Worm (Caenorhabditis elegans) whole organism, L2 larva: ENCODE data around the gene irld-1.
"Not testable (repeated sequence)": the region's sequence is repeated elsewhere in the genome, so short reads cannot be mapped to it uniquely, and the experiment has no call there.

Source experiments
- F13H6.1 ChIP-seq: sonication (generic microtip); optimal IDR thresholded peaks from 2 replicates; lab custom pipeline; 2016; ENCODE audit warnings: missing genetic modification characterization, missing compliant biosample characterization
- R02D3.7 ChIP-seq: fragments of 150-350 bp; optimal IDR thresholded peaks from 2 replicates; lab custom pipeline; 2014; ENCODE audit warnings: missing biosample characterization, missing genetic modification characterization
- Y55F3AM.14 ChIP-seq: fragments of 200-800 bp; sonication (Bioruptor generic); optimal IDR thresholded peaks from 2 replicates; lab custom pipeline; 2018; ENCODE audit warnings: mild to moderate bottlenecking, missing genetic modification characterization, missing compliant biosample characterization
- ZK546.5 ChIP-seq: sonication (generic microtip); optimal IDR thresholded peaks from 2 replicates; lab custom pipeline; 2017; ENCODE audit warnings: missing biosample characterization, missing genetic modification characterization
- alr-1 ChIP-seq: fragments of 150-350 bp; optimal IDR thresholded peaks from 2 replicates; lab custom pipeline; 2014; ENCODE audit warnings: missing biosample characterization, missing genetic modification characterization
- aly-2 ChIP-seq: fragments of 150-350 bp; optimal IDR thresholded peaks from 2 replicates; lab custom pipeline; 2014; ENCODE audit warnings: missing biosample characterization, missing genetic modification characterization
- ama-1 ChIP-seq: fragments of 150-350 bp; optimal IDR thresholded peaks from 2 replicates; lab custom pipeline; 2018; ENCODE audit warnings: inconsistent platforms
- blmp-1 ChIP-seq: sonication (generic microtip); optimal IDR thresholded peaks from 2 replicates; lab custom pipeline; 2017; ENCODE audit warnings: missing genetic modification characterization, mild to moderate bottlenecking, missing compliant biosample characterization, antibody characterized with exemption, moderate library complexity; ENCODE audit not compliant: insufficient read depth
- ceh-16 ChIP-seq: fragments of 150-350 bp; optimal IDR thresholded peaks from 2 replicates; lab custom pipeline; 2014; ENCODE audit warnings: missing biosample characterization, missing genetic modification characterization
- ceh-82 ChIP-seq: fragments of 150-350 bp; optimal IDR thresholded peaks from 2 replicates; lab custom pipeline; 2014; ENCODE audit warnings: missing biosample characterization, missing genetic modification characterization
- crh-2 ChIP-seq: sonication (generic microtip); optimal IDR thresholded peaks from 2 replicates; lab custom pipeline; 2017; ENCODE audit warnings: missing biosample characterization, missing genetic modification characterization
- dmd-4 ChIP-seq: sonication (generic microtip); optimal IDR thresholded peaks from 2 replicates; lab custom pipeline; 2017; ENCODE audit warnings: missing biosample characterization, missing genetic modification characterization
- egl-27 ChIP-seq: sonication (generic microtip); optimal IDR thresholded peaks from 3 replicates; lab custom pipeline; 2017; ENCODE audit warnings: missing biosample characterization, missing genetic modification reagents, missing genetic modification characterization
- elt-1 ChIP-seq: fragments of 150-350 bp; optimal IDR thresholded peaks from 2 replicates; lab custom pipeline; 2014; ENCODE audit warnings: missing biosample characterization, missing genetic modification characterization
- fos-1 ChIP-seq: fragments of 150-350 bp; optimal IDR thresholded peaks from 2 replicates; lab custom pipeline; 2014; ENCODE audit warnings: missing biosample characterization, missing genetic modification characterization
- gmeb-1 ChIP-seq: fragments of 150-350 bp; optimal IDR thresholded peaks from 2 replicates; lab custom pipeline; 2014; ENCODE audit warnings: missing biosample characterization, missing genetic modification characterization
- lin-11 ChIP-seq: fragments of 150-350 bp; sonication (generic microtip); optimal IDR thresholded peaks from 2 replicates; lab custom pipeline; 2014; ENCODE audit warnings: missing biosample characterization, missing genetic modification characterization, inconsistent platforms, mixed read lengths
- lin-13 ChIP-seq: fragments of 150-350 bp; optimal IDR thresholded peaks from 2 replicates; lab custom pipeline; 2014; ENCODE audit warnings: missing biosample characterization, missing genetic modification reagents, missing genetic modification characterization
- lin-39 ChIP-seq: fragments of 150-350 bp; optimal IDR thresholded peaks from 2 replicates; lab custom pipeline; 2014; ENCODE audit warnings: missing biosample characterization, missing genetic modification reagents, missing genetic modification characterization
- mab-5 ChIP-seq: fragments of 150-350 bp; optimal IDR thresholded peaks from 2 replicates; lab custom pipeline; 2014; ENCODE audit warnings: missing biosample characterization, missing genetic modification characterization
- mbf-1 ChIP-seq: sonication (generic microtip); optimal IDR thresholded peaks from 2 replicates; lab custom pipeline; 2017; ENCODE audit warnings: missing biosample characterization, missing genetic modification characterization
- mdl-1 ChIP-seq, 2 experiments: fragments of 150-350 bp in 1 of 2; sonication (generic microtip) in 1 of 2; optimal IDR thresholded peaks; 2 replicates each; lab custom pipeline; 2017; ENCODE audit warnings: missing biosample characterization in 2 of 2, missing genetic modification characterization in 2 of 2
- nhr-10 ChIP-seq: sonication (generic microtip); optimal IDR thresholded peaks from 2 replicates; lab custom pipeline; 2017; ENCODE audit warnings: missing biosample characterization, missing genetic modification characterization
- nhr-11 ChIP-seq: fragments of 150-350 bp; optimal IDR thresholded peaks from 2 replicates; lab custom pipeline; 2014; ENCODE audit warnings: missing biosample characterization, missing genetic modification characterization
- nhr-129 ChIP-seq: fragments of 150-350 bp; optimal IDR thresholded peaks from 2 replicates; lab custom pipeline; 2014; ENCODE audit warnings: missing biosample characterization, missing genetic modification characterization
- nhr-23 ChIP-seq: fragments of 150-350 bp; optimal IDR thresholded peaks from 2 replicates; lab custom pipeline; 2014; ENCODE audit warnings: missing biosample characterization, missing genetic modification reagents, missing genetic modification characterization
- nhr-237 ChIP-seq: fragments of 150-350 bp; optimal IDR thresholded peaks from 2 replicates; lab custom pipeline; 2014; ENCODE audit warnings: missing biosample characterization, missing genetic modification characterization
- nhr-25 ChIP-seq: fragments of 150-350 bp; sonication (generic microtip); optimal IDR thresholded peaks from 3 replicates; lab custom pipeline; 2014; ENCODE audit warnings: missing biosample characterization, missing genetic modification characterization
- nhr-6 ChIP-seq: fragments of 150-350 bp; optimal IDR thresholded peaks from 2 replicates; lab custom pipeline; 2014; ENCODE audit warnings: missing biosample characterization, missing genetic modification characterization
- nhr-77 ChIP-seq: fragments of 150-350 bp; optimal IDR thresholded peaks from 2 replicates; lab custom pipeline; 2014; ENCODE audit warnings: missing biosample characterization, missing genetic modification characterization
- peb-1 ChIP-seq: fragments of 150-350 bp; optimal IDR thresholded peaks from 2 replicates; lab custom pipeline; 2014; ENCODE audit warnings: missing biosample characterization, missing genetic modification characterization
- skn-1 ChIP-seq: sonication (generic microtip); optimal IDR thresholded peaks from 2 replicates; lab custom pipeline; 2017; ENCODE audit warnings: missing biosample characterization, missing genetic modification characterization
- snpc-4 ChIP-seq: fragments of 150-350 bp; optimal IDR thresholded peaks from 2 replicates; lab custom pipeline; 2014; ENCODE audit warnings: missing biosample characterization, missing genetic modification characterization
- unc-62 ChIP-seq: fragments of 150-350 bp; optimal IDR thresholded peaks from 2 replicates; lab custom pipeline; 2014; ENCODE audit warnings: missing biosample characterization, missing genetic modification reagents, missing genetic modification characterization
- zag-1 ChIP-seq: fragments of 150-350 bp; optimal IDR thresholded peaks from 2 replicates; lab custom pipeline; 2014; ENCODE audit warnings: missing biosample characterization, missing genetic modification characterization
- ztf-1 ChIP-seq: fragments of 200-800 bp; sonication (Bioruptor generic); conservative IDR thresholded peaks from 2 replicates; pipeline ENCODE4 v1.3.6; 2022; ENCODE audit warnings: missing genetic modification characterization, missing compliant biosample characterization
- ztf-11 ChIP-seq: sonication (generic microtip); optimal IDR thresholded peaks from 2 replicates; lab custom pipeline; 2017; ENCODE audit warnings: missing biosample characterization, missing genetic modification characterization
- ztf-4 ChIP-seq: fragments of 150-350 bp; optimal IDR thresholded peaks from 2 replicates; lab custom pipeline; 2014; ENCODE audit warnings: missing biosample characterization, missing genetic modification characterization

The irld-1 gene

ce11 chrV:4336462-4336861 is at the start of gene irld-1:
irld-1 (plus strand) TSS chrV:4336762.
- TF ChIP-seq mab-5; ztf-4 (tag; lab: Kevin White, UChicago); nhr-11 (tag; lab: Kevin White, UChicago): not testable (repeated sequence)

- not testable (repeated sequence) for TF ChIP-seq ZK546.5 (tag; lab: Kevin White, UChicago); mdl-1 (tag; optimal IDR thresholded peaks at IDR 0.05; lab: Kevin White, UChicago); lin-11 (tag; lab: Kevin White, UChicago)
Measured at ce11 chrV:4290093-4290492, 46.5 kb upstream of the irld-1 start, which contains the start of gene srh-193. srh-193 (minus strand) TSS chrV:4290193.

- TF ChIP-seq skn-1 (tag; lab: Kevin White, UChicago); crh-2 (tag; lab: Kevin White, UChicago); mab-5: not testable (repeated sequence)
Measured at ce11 chrV:4293425-4293824, 43.1 kb upstream of the irld-1 start, which contains the start of gene srh-194. srh-194 (minus strand) TSS chrV:4293525.

ce11 chrV:4295920-4296319 is 40.6 kb upstream of the irld-1 start, which contains the start of gene F47D2.11:
F47D2.11 (minus strand) TSS chrV:4296020.
- no peak for TF ChIP-seq nhr-237 (tag; lab: Kevin White, UChicago)
- TF ChIP-seq Y55F3AM.14 (GFP tag; lab: Kevin White, UChicago), result no peak
- TF ChIP-seq dmd-4 (tag; lab: Kevin White, UChicago), result no peak
- no peak for TF ChIP-seq F13H6.1 (tag; lab: Kevin White, UChicago)
- TF ChIP-seq mab-5, result no peak
- no peak for TF ChIP-seq zag-1 (tag; lab: Kevin White, UChicago)
- no peak for TF ChIP-seq blmp-1 (tag; lab: Kevin White, UChicago)
- TF ChIP-seq lin-39 (tag; lab: Kevin White, UChicago), result no peak
- no peak for TF ChIP-seq alr-1 (tag; lab: Kevin White, UChicago)
- no peak for TF ChIP-seq peb-1 (tag; lab: Kevin White, UChicago)
- TF ChIP-seq snpc-4 (tag; lab: Kevin White, UChicago), result no peak
- TF ChIP-seq crh-2 (tag; lab: Kevin White, UChicago), result no peak
- TF ChIP-seq ceh-16 (tag; lab: Kevin White, UChicago), result no peak
- no peak for TF ChIP-seq nhr-6 (tag; lab: Kevin White, UChicago)
- no peak for TF ChIP-seq elt-1 (tag; lab: Kevin White, UChicago)

- no peak for TF ChIP-seq F13H6.1 (tag; lab: Kevin White, UChicago)
- no peak for TF ChIP-seq Y55F3AM.14 (GFP tag; lab: Kevin White, UChicago)
- no peak for TF ChIP-seq peb-1 (tag; lab: Kevin White, UChicago)
- TF ChIP-seq mdl-1 (tag; optimal IDR thresholded peaks at IDR 0.05; lab: Kevin White, UChicago), result no peak
- TF ChIP-seq ceh-16 (tag; lab: Kevin White, UChicago), result no peak
- TF ChIP-seq mbf-1, result no peak
- TF ChIP-seq skn-1 (tag; lab: Kevin White, UChicago), result no peak
- no peak for TF ChIP-seq nhr-129 (tag; lab: Kevin White, UChicago)
- no peak for TF ChIP-seq nhr-237 (tag; lab: Kevin White, UChicago)
- no peak for TF ChIP-seq nhr-11 (tag; lab: Kevin White, UChicago)
- TF ChIP-seq gmeb-1 (tag; lab: Kevin White, UChicago), result no peak
- no peak for TF ChIP-seq lin-11 (tag; lab: Kevin White, UChicago)
- TF ChIP-seq nhr-25 (tag; lab: Kevin White, UChicago), result no peak
- no peak for TF ChIP-seq ztf-11 (tag; lab: Kevin White, UChicago)
Measured at ce11 chrV:4298579-4298978, 38.0 kb upstream of the irld-1 start, which contains the start of gene ZC132.11. ZC132.11 (minus strand) TSS chrV:4298679.

- TF ChIP-seq aly-2 (no peak), mbf-1 (no peak), alr-1 (tag; lab: Kevin White, UChicago) (no peak), mab-5 (no peak), egl-27 (no peak), ztf-1 (GFP tag; lab: Robert Waterston, UW) (no peak), lin-11 (tag; lab: Kevin White, UChicago) (no peak), fos-1 (no peak), snpc-4 (tag; lab: Kevin White, UChicago) (no peak), ama-1 (no peak), lin-13 (GFP tag; lab: Kevin White, UChicago) (no peak), ceh-82 (tag; lab: Kevin White, UChicago) (no peak), unc-62 (GFP tag; lab: Kevin White, UChicago) (no peak), nhr-23 (tag; lab: Kevin White, UChicago) (no peak), zag-1 (tag; lab: Kevin White, UChicago) (no peak), nhr-11 (tag; lab: Kevin White, UChicago) (no peak), R02D3.7 (tag; lab: Kevin White, UChicago) (no peak), Y55F3AM.14 (GFP tag; lab: Kevin White, UChicago) (no peak), nhr-10 (no peak), nhr-77 (tag; lab: Kevin White, UChicago) (no peak)
- TF ChIP-seq, all 48 proteins: peak for 0
Measured at ce11 chrV:4299741-4300140, 36.8 kb upstream of the irld-1 start, which contains the start of gene ZC132.3. ZC132.3 (minus strand) TSS chrV:4299841.
